Fruit fly (Drosophila melanogaster): ENCODE measurements around the gene CG12984.

The CG12984 gene

dm6 chr3L:20976383-20976782, 15.1 kb upstream of the CG12984 start:
- TF ChIP-seq Lim3 (GFP tag; IDR thresholded peaks at IDR 0.05) (no peak), YL-1 (GFP tag; optimal IDR thresholded peaks at IDR 0.05) (no peak), schlank (tag; optimal IDR thresholded peaks at IDR 0.05) (no peak), Eip74EF (GFP tag; optimal IDR thresholded peaks at IDR 0.05) (no peak), MESR4 (GFP tag; optimal IDR thresholded peaks at IDR 0.05) (no peak), ci (GFP tag; IDR thresholded peaks at IDR 0.05) (peak; percentile 37; the same call in 1 of the 3 replicates), kni (GFP tag; optimal IDR thresholded peaks at IDR 0.05) (peak; percentile 40), crol (GFP tag; IDR thresholded peaks at IDR 0.05) (no peak), CG4730 (GFP tag; IDR thresholded peaks at IDR 0.05) (no peak), Atf6 (GFP tag; IDR thresholded peaks at IDR 0.05) (no peak), gsb (GFP tag; IDR thresholded peaks at IDR 0.05) (no peak), zfh1 (GFP tag; IDR thresholded peaks at IDR 0.05) (no peak), CG32767 (GFP tag; IDR thresholded peaks at IDR 0.05) (no peak), CG4424 (GFP tag; optimal IDR thresholded peaks at IDR 0.05) (no peak), Deaf1 (tag; optimal IDR thresholded peaks at IDR 0.05) (no peak), Xrp1 (GFP tag; IDR thresholded peaks at IDR 0.05) (0 out of 2 replicates have a peak, but pooled peaks have one; percentile 24), Hr3 (GFP tag; optimal IDR thresholded peaks at IDR 0.05) (no peak), CG4404 (GFP tag; IDR thresholded peaks at IDR 0.05) (no peak), al (GFP tag; IDR thresholded peaks at IDR 0.05) (no peak), chif (GFP tag; optimal IDR thresholded peaks at IDR 0.05) (no peak), H15 (GFP tag; IDR thresholded peaks at IDR 0.05) (no peak), HmgZ (tag; optimal IDR thresholded peaks at IDR 0.05) (no peak), CG6254 (GFP tag; optimal IDR thresholded peaks at IDR 0.05) (no peak), CG10209 (GFP tag; optimal IDR thresholded peaks at IDR 0.05) (no peak), HLH3B (GFP tag; IDR thresholded peaks at IDR 0.05) (no peak), unc-4 (GFP tag; IDR thresholded peaks at IDR 0.05; ENCODE audit: partially characterized antibody) (no peak), ATbp (GFP tag; optimal IDR thresholded peaks at IDR 0.05) (peak; percentile 14), onecut (GFP tag; IDR thresholded peaks at IDR 0.05) (no peak), CG3407 (GFP tag; optimal IDR thresholded peaks at IDR 0.05) (peak; percentile 13), CG3163 (GFP tag; optimal IDR thresholded peaks at IDR 0.05) (no peak), CG2116 (GFP tag; optimal IDR thresholded peaks at IDR 0.05) (no peak), gro (GFP tag; optimal IDR thresholded peaks at IDR 0.05) (no peak), salm (tag; optimal IDR thresholded peaks at IDR 0.05) (no peak), CG10431 (GFP tag; optimal IDR thresholded peaks at IDR 0.05) (peak; percentile 9), CG18476 (GFP tag; optimal IDR thresholded peaks at IDR 0.05) (no peak), otp (GFP tag; IDR thresholded peaks at IDR 0.05) (0 out of 3 replicates have a peak, but pooled peaks have one; percentile 16), fd64A (GFP tag; optimal IDR thresholded peaks at IDR 0.05) (peak; percentile 31), CG31224 (GFP tag; IDR thresholded peaks at IDR 0.05) (no peak), ara (GFP tag; IDR thresholded peaks at IDR 0.05) (0 out of 2 replicates have a peak, but pooled peaks have one; percentile 20), repo (GFP tag; optimal IDR thresholded peaks at IDR 0.05) (no peak), CG12104 (GFP tag; optimal IDR thresholded peaks at IDR 0.05) (no peak), cwo (GFP tag; optimal IDR thresholded peaks at IDR 0.05) (no peak), CG15696 (tag; optimal IDR thresholded peaks at IDR 0.05) (no peak), Oli (tag; optimal IDR thresholded peaks at IDR 0.05) (no peak), bowl (GFP tag; IDR thresholded peaks at IDR 0.05) (no peak), Taf1 (GFP tag; IDR thresholded peaks at IDR 0.05) (no peak), CG16815 (GFP tag; optimal IDR thresholded peaks at IDR 0.05) (no peak), CG18262 (tag; optimal IDR thresholded peaks at IDR 0.05) (no peak), CG34422 (GFP tag; IDR thresholded peaks at IDR 0.05) (no peak), Antp (GFP tag; optimal IDR thresholded peaks at IDR 0.05) (no peak), CG8359 (GFP tag; optimal IDR thresholded peaks at IDR 0.05; ENCODE audit: borderline replicate concordance) (no peak), CG34224 (GFP tag; IDR thresholded peaks at IDR 0.05; ENCODE audit: partially characterized antibody) (no peak)
